Fruit fly (Drosophila melanogaster) whole organism, embryonic: ENCODE data around the gene CG8814.

Source experiments
- Ada2b ChIP-seq: fragments of 200-800 bp; sonication (Bioruptor generic); IDR thresholded peaks from 2 replicates; pipeline ENCODE4 v1.3.6; 2022; ENCODE audit warnings: missing biosample characterization, missing genetic modification characterization
- Atf3 ChIP-seq: fragments of 200-800 bp; sonication (Bioruptor generic); optimal IDR thresholded peaks from 3 replicates; lab custom pipeline; 2016; ENCODE audit warnings: missing biosample characterization, missing genetic modification characterization
- B-H1 ChIP-seq: fragments of 200-800 bp; sonication (Bioruptor generic); IDR thresholded peaks from 3 replicates; pipeline ENCODE4 v1.3.6; 2022; ENCODE audit warnings: missing biosample characterization, missing genetic modification characterization
- CG12071 ChIP-seq: fragments of 200-800 bp; sonication (Bioruptor generic); optimal IDR thresholded peaks from 3 replicates; lab custom pipeline; 2018; ENCODE audit warnings: missing biosample characterization, mild to moderate bottlenecking, missing genetic modification characterization
- CG14441 ChIP-seq: fragments of 200-800 bp; sonication (Bioruptor generic); IDR thresholded peaks from 2 replicates; pipeline ENCODE4 v1.3.6; 2022; ENCODE audit warnings: missing biosample characterization, missing genetic modification characterization
- CG14965 ChIP-seq: fragments of 200-800 bp; sonication (Bioruptor generic); optimal IDR thresholded peaks from 2 replicates; lab custom pipeline; 2016; ENCODE audit warnings: missing biosample characterization, missing genetic modification characterization, borderline replicate concordance
- CG16779 ChIP-seq: fragments of 200-800 bp; sonication (Bioruptor generic); IDR thresholded peaks from 2 replicates; pipeline ENCODE4 v1.3.6; 2022; ENCODE audit warnings: missing biosample characterization, missing genetic modification characterization
- CG17186 ChIP-seq: fragments of 200-800 bp; sonication (Bioruptor generic); optimal IDR thresholded peaks from 3 replicates; lab custom pipeline; 2017; ENCODE audit warnings: missing biosample characterization, missing genetic modification reagents, missing genetic modification characterization
- CG18262 ChIP-seq: fragments of 200-800 bp; optimal IDR thresholded peaks from 3 replicates; lab custom pipeline; 2019; ENCODE audit warnings: missing biosample characterization, mild to moderate bottlenecking, missing genetic modification characterization, moderate library complexity
- CG2875 ChIP-seq: fragments of 200-800 bp; sonication (Bioruptor generic); optimal IDR thresholded peaks from 2 replicates; lab custom pipeline; 2017; ENCODE audit warnings: missing biosample characterization, mild to moderate bottlenecking, missing genetic modification characterization, missing genetic modification reagents
- CG33213 ChIP-seq: fragments of 200-800 bp; sonication (Bioruptor generic); optimal IDR thresholded peaks from 3 replicates; lab custom pipeline; 2016; ENCODE audit warnings: missing biosample characterization, missing genetic modification characterization
- CG3726 ChIP-seq: fragments of 200-800 bp; sonication (Bioruptor generic); IDR thresholded peaks from 3 replicates; pipeline ENCODE4, ENCODE4 v1.3.6; 2022; ENCODE audit warnings: missing biosample characterization, missing genetic modification characterization
- CG4282 ChIP-seq: fragments of 200-800 bp; sonication (Bioruptor generic); optimal IDR thresholded peaks from 2 replicates; lab custom pipeline; 2016; ENCODE audit warnings: missing biosample characterization, missing genetic modification characterization
- CG7271 ChIP-seq: fragments of 200-800 bp; sonication (Bioruptor generic); optimal IDR thresholded peaks from 2 replicates; lab custom pipeline; 2018; ENCODE audit warnings: missing biosample characterization, mild to moderate bottlenecking, missing genetic modification characterization, moderate library complexity
- CG8281 ChIP-seq: fragments of 200-800 bp; sonication (Bioruptor generic); optimal IDR thresholded peaks from 2 replicates; lab custom pipeline; 2018; ENCODE audit warnings: missing biosample characterization, mild to moderate bottlenecking, missing genetic modification characterization, moderate library complexity
- CG8924 ChIP-seq: fragments of 200-800 bp; optimal IDR thresholded peaks from 3 replicates; lab custom pipeline; 2019; ENCODE audit warnings: missing biosample characterization, mild to moderate bottlenecking, missing genetic modification characterization, moderate library complexity
- CG9727 ChIP-seq: fragments of 200-800 bp; sonication (Bioruptor generic); optimal IDR thresholded peaks from 3 replicates; lab custom pipeline; 2017; ENCODE audit warnings: missing biosample characterization, mild to moderate bottlenecking, missing genetic modification characterization
- CG9797 ChIP-seq: fragments of 200-800 bp; sonication (Bioruptor generic); optimal IDR thresholded peaks from 3 replicates; lab custom pipeline; 2018; ENCODE audit warnings: missing biosample characterization, mild to moderate bottlenecking, missing genetic modification characterization
- CrebB ChIP-seq: fragments of 200-800 bp; sonication (Bioruptor generic); optimal IDR thresholded peaks from 3 replicates; lab custom pipeline; 2018; ENCODE audit warnings: missing biosample characterization, mild to moderate bottlenecking, missing genetic modification characterization
- D19A ChIP-seq: fragments of 200-800 bp; optimal IDR thresholded peaks from 3 replicates; lab custom pipeline; 2019; ENCODE audit warnings: missing biosample characterization, mild to moderate bottlenecking, missing genetic modification characterization, moderate library complexity
- Eip74EF ChIP-seq, 2 experiments: fragments of 200-800 bp in 1 of 2; fragments of >200 bp in 1 of 2; sonication (Bioruptor generic) in 1 of 2; optimal IDR thresholded peaks; 2 replicates each; lab custom pipeline; 2017 to 2019; ENCODE audit warnings: missing biosample characterization in 2 of 2, missing genetic modification characterization in 2 of 2, mild to moderate bottlenecking in 1 of 2, moderate library complexity in 1 of 2
- Ets65A ChIP-seq: fragments of 200-800 bp; sonication (Bioruptor generic); peaks from one replicate; lab custom pipeline; 2016; ENCODE audit warnings: missing biosample characterization, missing genetic modification characterization
- Ets97D ChIP-seq: fragments of 200-800 bp; sonication (Bioruptor generic); optimal IDR thresholded peaks from 3 replicates; lab custom pipeline; 2016; ENCODE audit warnings: missing biosample characterization, missing genetic modification characterization
- HLH4C ChIP-seq: fragments of 200-800 bp; sonication (Bioruptor generic); IDR thresholded peaks from 3 replicates; pipeline ENCODE4 v1.3.6; 2022; ENCODE audit warnings: missing biosample characterization, missing genetic modification characterization; ENCODE audit not compliant: partially characterized antibody
- MTF-1 ChIP-seq: fragments of 200-800 bp; sonication (Bioruptor generic); optimal IDR thresholded peaks from 2 replicates; lab custom pipeline; 2018; ENCODE audit warnings: missing biosample characterization, mild to moderate bottlenecking, missing genetic modification characterization, borderline replicate concordance
- Med ChIP-seq: fragments of 200-800 bp; sonication (Bioruptor generic); peaks from one replicate; lab custom pipeline; 2016; ENCODE audit warnings: missing biosample characterization, missing genetic modification characterization, mild to moderate bottlenecking, inconsistent platforms, moderate library complexity
- Optix ChIP-seq: fragments of 200-800 bp; sonication (Bioruptor generic); IDR thresholded peaks from 3 replicates; pipeline ENCODE4 v1.3.6; 2022; ENCODE audit warnings: missing biosample characterization, missing genetic modification characterization
- Spps ChIP-seq: fragments of 200-800 bp; sonication (Bioruptor generic); optimal IDR thresholded peaks from 2 replicates; lab custom pipeline; 2018; ENCODE audit warnings: missing biosample characterization, mild to moderate bottlenecking, missing genetic modification characterization
- Vsx1 ChIP-seq: fragments of 200-800 bp; sonication (Bioruptor generic); optimal IDR thresholded peaks from 2 replicates; lab custom pipeline; 2017; ENCODE audit warnings: missing biosample characterization, mild to moderate bottlenecking, missing genetic modification characterization, missing genetic modification reagents
- Xbp1 ChIP-seq: fragments of 200-800 bp; sonication (Bioruptor generic); optimal IDR thresholded peaks from 3 replicates; lab custom pipeline; 2016; ENCODE audit warnings: missing biosample characterization, mild to moderate bottlenecking, missing genetic modification characterization
- ab ChIP-seq: fragments of 200-800 bp; sonication (Bioruptor generic); optimal IDR thresholded peaks from 2 replicates; lab custom pipeline; 2016; ENCODE audit warnings: missing biosample characterization, missing genetic modification characterization
- bigmax ChIP-seq: fragments of 200-800 bp; sonication (Bioruptor generic); optimal IDR thresholded peaks from 2 replicates; lab custom pipeline; 2018; ENCODE audit warnings: missing biosample characterization, mild to moderate bottlenecking, missing genetic modification characterization
- crc ChIP-seq: fragments of 200-800 bp; sonication (Bioruptor generic); optimal IDR thresholded peaks from 2 replicates; lab custom pipeline; 2016; ENCODE audit warnings: missing biosample characterization, missing genetic modification characterization
- cwo ChIP-seq: fragments of 200-800 bp; sonication (Bioruptor generic); optimal IDR thresholded peaks from 3 replicates; lab custom pipeline; 2017; ENCODE audit warnings: missing biosample characterization, missing genetic modification characterization, mild to moderate bottlenecking, moderate library complexity, missing genetic modification reagents
- dati ChIP-seq: fragments of 200-800 bp; sonication (Bioruptor generic); IDR thresholded peaks from 2 replicates; pipeline ENCODE4 v1.3.6; 2022; ENCODE audit warnings: missing biosample characterization, missing genetic modification characterization
- gcm2 ChIP-seq: fragments of 200-800 bp; sonication (Bioruptor generic); optimal IDR thresholded peaks from 2 replicates; lab custom pipeline; 2016; ENCODE audit warnings: missing biosample characterization, missing genetic modification characterization
- grau ChIP-seq: fragments of 200-800 bp; optimal IDR thresholded peaks from 3 replicates; lab custom pipeline; 2019; ENCODE audit warnings: missing biosample characterization, mild to moderate bottlenecking, missing genetic modification characterization, moderate library complexity
- grn ChIP-seq: fragments of 200-800 bp; sonication (Bioruptor generic); optimal IDR thresholded peaks from 3 replicates; lab custom pipeline; 2017; ENCODE audit warnings: missing biosample characterization, missing genetic modification characterization
- jumu ChIP-seq: fragments of 200-800 bp; sonication (Bioruptor generic); optimal IDR thresholded peaks from 3 replicates; lab custom pipeline; 2016; ENCODE audit warnings: missing biosample characterization, missing genetic modification characterization
- ken ChIP-seq: fragments of 200-800 bp; sonication (Bioruptor generic); IDR thresholded peaks from 3 replicates; pipeline ENCODE4 v1.3.6; 2022; ENCODE audit warnings: missing biosample characterization, missing genetic modification characterization
- lab ChIP-seq: fragments of 200-800 bp; sonication (Bioruptor generic); optimal IDR thresholded peaks from 3 replicates; lab custom pipeline; 2017; ENCODE audit warnings: missing biosample characterization, missing genetic modification characterization, mild to moderate bottlenecking, moderate library complexity, missing genetic modification reagents
- maf-S ChIP-seq: fragments of 200-800 bp; sonication (Bioruptor generic); optimal IDR thresholded peaks from 2 replicates; lab custom pipeline; 2016; ENCODE audit warnings: missing biosample characterization, missing genetic modification characterization
- p53 ChIP-seq: fragments of 200-800 bp; sonication (Bioruptor generic); optimal IDR thresholded peaks from 2 replicates; lab custom pipeline; 2016; ENCODE audit warnings: missing biosample characterization, missing genetic modification characterization
- pb ChIP-seq: fragments of 200-800 bp; sonication (Bioruptor generic); optimal IDR thresholded peaks from 3 replicates; lab custom pipeline; 2016; ENCODE audit warnings: missing biosample characterization, missing genetic modification characterization
- psq ChIP-seq: fragments of 200-800 bp; sonication (Bioruptor generic); optimal IDR thresholded peaks from 2 replicates; lab custom pipeline; 2017; ENCODE audit warnings: missing biosample characterization, missing genetic modification characterization
- sob ChIP-seq: fragments of 200-800 bp; sonication (Bioruptor generic); IDR thresholded peaks from 2 replicates; pipeline ENCODE4 v1.3.6; 2022; ENCODE audit warnings: missing biosample characterization, missing genetic modification characterization
- tna ChIP-seq: fragments of 200-800 bp; sonication (Bioruptor generic); IDR thresholded peaks from 2 replicates; pipeline ENCODE4 v1.3.6; 2022; ENCODE audit warnings: missing biosample characterization, missing genetic modification characterization; ENCODE audit not compliant: partially characterized antibody
- trh ChIP-seq: fragments of 200-800 bp; sonication (Bioruptor generic); optimal IDR thresholded peaks from 2 replicates; lab custom pipeline; 2016; ENCODE audit warnings: missing biosample characterization, missing genetic modification characterization
- twi ChIP-seq: fragments of 200-800 bp; optimal IDR thresholded peaks from 2 replicates; lab custom pipeline; 2019; ENCODE audit warnings: missing biosample characterization, mild to moderate bottlenecking, missing genetic modification characterization, moderate library complexity

Gene CG8814

dm6 chr2L:2882968-2883702, 8.4 kb downstream of the CG8814 start (continued):
- no peak for TF ChIP-seq ken
- TF ChIP-seq CG14965 (GFP tag; lab: Kevin White, UChicago) = no peak
- peak; percentile 17 for TF ChIP-seq CG9797 (GFP tag; lab: Kevin White, UChicago)
- peak; percentile 15 for TF ChIP-seq Vsx1 (GFP tag; lab: Kevin White, UChicago)
- no peak for TF ChIP-seq CG7271
- no peak for TF ChIP-seq gcm2 (GFP tag; lab: Kevin White, UChicago)
- TF ChIP-seq CG12071 = peak; percentile 80
- peak; percentile 42 for TF ChIP-seq Ets97D (GFP tag; lab: Kevin White, UChicago)
- no peak for TF ChIP-seq jumu
- no peak for TF ChIP-seq p53 (GFP tag; lab: Kevin White, UChicago)
- no peak for TF ChIP-seq CG17186 (GFP tag; lab: Kevin White, UChicago)
- no peak for TF ChIP-seq ab (GFP tag; lab: Kevin White, UChicago)
- TF ChIP-seq lab (GFP tag; lab: Kevin White, UChicago) = peak; percentile 70
- TF ChIP-seq Med = peak; percentile 86
- no peak for TF ChIP-seq CG8281 (tag; lab: Kevin White, UChicago)
- TF ChIP-seq maf-S = no peak
- TF ChIP-seq CG8924 (tag; lab: Kevin White, UChicago) = peak; percentile 47
- peak; percentile 10; the same call in 1 of the 3 replicates for TF ChIP-seq B-H1 (GFP tag; lab: Robert Waterston, UW)
- no peak for TF ChIP-seq Eip74EF (GFP tag; optimal IDR thresholded peaks at IDR 0.05; lab: Kevin White, UChicago)
- peak; percentile 26 for TF ChIP-seq cwo (GFP tag; lab: Kevin White, UChicago)
- TF ChIP-seq tna = no peak
- TF ChIP-seq CG33213 (GFP tag; lab: Kevin White, UChicago) = peak; percentile 45
- no peak for TF ChIP-seq twi
- peak; percentile 78 for TF ChIP-seq CrebB (tag; lab: Kevin White, UChicago)
- peak; percentile 40 for TF ChIP-seq CG18262
- TF ChIP-seq dati = no peak
- peak; percentile 8 for TF ChIP-seq crc (GFP tag; lab: Kevin White, UChicago)
- no peak for TF ChIP-seq HLH4C (GFP tag; lab: Robert Waterston, UW)
- TF ChIP-seq grau (tag; lab: Kevin White, UChicago) = peak; percentile 61
- TF ChIP-seq CG14441 = peak; percentile 55
- peak; percentile 50 for TF ChIP-seq CG9727 (GFP tag; lab: Kevin White, UChicago)
- TF ChIP-seq bigmax (GFP tag; lab: Kevin White, UChicago) = no peak
- TF ChIP-seq psq (GFP tag; lab: Kevin White, UChicago) = no peak
- no peak for TF ChIP-seq Spps (tag; lab: Kevin White, UChicago)
- TF ChIP-seq MTF-1 = peak; percentile 69
- peak; percentile 42 for TF ChIP-seq Xbp1 (GFP tag; lab: Kevin White, UChicago)
- TF ChIP-seq Ada2b (GFP tag; lab: Robert Waterston, UW) = peak; percentile 28; the same call in 1 of the 2 replicates
- TF ChIP-seq CG2875 (GFP tag; lab: Kevin White, UChicago) = peak; percentile 21
- peak; percentile 96 for TF ChIP-seq grn (GFP tag; lab: Kevin White, UChicago)
- 0 out of 3 replicates have a peak, but pooled peaks have one; percentile 6 for TF ChIP-seq CG3726 (GFP tag; lab: Robert Waterston, UW)
- TF ChIP-seq sob (GFP tag; lab: Robert Waterston, UW) = peak; percentile 76
- TF ChIP-seq pb = no peak
- TF ChIP-seq CG16779 (GFP tag; lab: Robert Waterston, UW) = no peak
- peak; percentile 48 for TF ChIP-seq D19A (tag; lab: Kevin White, UChicago)
- TF ChIP-seq Ets65A (GFP tag; lab: Kevin White, UChicago) = peak; percentile 81
- peak; percentile 40 for TF ChIP-seq trh (GFP tag; lab: Kevin White, UChicago)
- no peak for TF ChIP-seq CG4282
- TF ChIP-seq Optix = no peak
- TF ChIP-seq Atf3 (GFP tag; lab: Kevin White, UChicago) = no peak
